Worm (Caenorhabditis elegans): ENCODE data around the gene F35C11.5.

ce11 chrII:8273060-8273459 is 19.5 kb downstream of the F35C11.5 start:
- no peak for TF ChIP-seq unc-39 (tag; optimal IDR thresholded peaks at IDR 0.05)
- TF ChIP-seq lsy-2 (tag; optimal IDR thresholded peaks at IDR 0.05): no peak
- TF ChIP-seq fos-1 (tag; optimal IDR thresholded peaks at IDR 0.05): no peak
- TF ChIP-seq egl-27 (tag; optimal IDR thresholded peaks at IDR 0.05): no peak
